Worm (Caenorhabditis elegans): ENCODE data around the gene fbxa-185.

The fbxa-185 gene

ce11 chrV:17347602-17348001 lies 16.2 kb downstream of the fbxa-185 start, which contains the start of gene skr-5:
Gene skr-5 (plus strand): TSS chrV:17347902.
- TF ChIP-seq lsy-2 (tag; optimal IDR thresholded peaks at IDR 0.05) (no peak), cnd-1 (tag; optimal IDR thresholded peaks at IDR 0.05) (no peak), zip-8 (tag; optimal IDR thresholded peaks at IDR 0.05) (no peak), pha-4 (tag; optimal IDR thresholded peaks at IDR 0.05) (no peak), mls-2 (tag; optimal IDR thresholded peaks at IDR 0.05) (no peak), snpc-4 (tag; optimal IDR thresholded peaks at IDR 0.05) (no peak), flh-1 (GFP tag; optimal IDR thresholded peaks at IDR 0.05) (no peak), bed-3 (GFP tag; optimal IDR thresholded peaks at IDR 0.05) (no peak), nhr-28 (tag; optimal IDR thresholded peaks at IDR 0.05) (no peak), drap-1 (GFP tag; optimal IDR thresholded peaks at IDR 0.05) (no peak), ces-1 (GFP tag; optimal IDR thresholded peaks at IDR 0.05) (no peak), hlh-1 (tag; optimal IDR thresholded peaks at IDR 0.05) (no peak), nhr-76 (tag; optimal IDR thresholded peaks at IDR 0.05) (no peak), lin-32 (GFP tag; optimal IDR thresholded peaks at IDR 0.05) (no peak), sem-2 (GFP tag; optimal IDR thresholded peaks at IDR 0.05) (no peak), unc-39 (tag; optimal IDR thresholded peaks at IDR 0.05) (no peak)

- TF ChIP-seq nhr-237 (tag; optimal IDR thresholded peaks at IDR 0.05) (no peak), blmp-1 (tag; optimal IDR thresholded peaks at IDR 0.05) (no peak), ham-2 (GFP tag; optimal IDR thresholded peaks at IDR 0.05) (no peak), ceh-39 (tag; optimal IDR thresholded peaks at IDR 0.05) (no peak), cnd-1 (tag; optimal IDR thresholded peaks at IDR 0.05) (no peak), snpc-4 (tag; optimal IDR thresholded peaks at IDR 0.05) (no peak), unc-120 (tag; optimal IDR thresholded peaks at IDR 0.05; ENCODE audit: poor library complexity, severe bottlenecking) (no peak), bed-3 (GFP tag; optimal IDR thresholded peaks at IDR 0.05) (no peak), sptf-1 (tag; optimal IDR thresholded peaks at IDR 0.05) (no peak), drap-1 (GFP tag; optimal IDR thresholded peaks at IDR 0.05) (no peak), zip-8 (tag; optimal IDR thresholded peaks at IDR 0.05) (no peak), M03D4.4 (tag; optimal IDR thresholded peaks at IDR 0.05) (no peak), nhr-76 (tag; optimal IDR thresholded peaks at IDR 0.05) (no peak), ces-1 (GFP tag; optimal IDR thresholded peaks at IDR 0.05) (no peak), unc-62 (GFP tag; optimal IDR thresholded peaks at IDR 0.05) (no peak)
Measured at ce11 chrV:17350093-17350492, 18.7 kb downstream of the fbxa-185 start, which contains the start of gene lsy-27. Gene lsy-27 (minus strand): TSS chrV:17350193.

ce11 chrV:17352827-17353373 lies 21.5 kb downstream of the fbxa-185 start, which contains the start of the genes fbxa-134 and F47H4.2:
Gene fbxa-134 (minus strand): TSS chrV:17352870.
Gene F47H4.2 (plus strand): TSS chrV:17353323.
- no peak for TF ChIP-seq unc-120 (tag; optimal IDR thresholded peaks at IDR 0.05; ENCODE audit: poor library complexity, severe bottlenecking)
- TF ChIP-seq mep-1 (tag; optimal IDR thresholded peaks at IDR 0.05), result no peak
- no peak for TF ChIP-seq nhr-237 (tag; optimal IDR thresholded peaks at IDR 0.05)
- no peak for TF ChIP-seq M03D4.4 (tag; optimal IDR thresholded peaks at IDR 0.05)
- no peak for TF ChIP-seq unc-39 (tag; optimal IDR thresholded peaks at IDR 0.05)
- no peak for TF ChIP-seq lin-32 (GFP tag; optimal IDR thresholded peaks at IDR 0.05)
- TF ChIP-seq sptf-1 (tag; optimal IDR thresholded peaks at IDR 0.05), result no peak
- no peak for TF ChIP-seq ceh-83 (GFP tag; optimal IDR thresholded peaks at IDR 0.05)
- TF ChIP-seq snpc-4 (tag; optimal IDR thresholded peaks at IDR 0.05), result no peak
- TF ChIP-seq nhr-28 (tag; optimal IDR thresholded peaks at IDR 0.05), result no peak
- no peak for TF ChIP-seq hlh-1 (tag; optimal IDR thresholded peaks at IDR 0.05)
- TF ChIP-seq nhr-12 (tag; optimal IDR thresholded peaks at IDR 0.05), result no peak
- no peak for TF ChIP-seq nhr-76 (tag; optimal IDR thresholded peaks at IDR 0.05)
- TF ChIP-seq mls-2 (tag; optimal IDR thresholded peaks at IDR 0.05), result no peak

- TF ChIP-seq mep-1 (tag; optimal IDR thresholded peaks at IDR 0.05) (no peak), lsy-2 (tag; optimal IDR thresholded peaks at IDR 0.05) (no peak), lin-32 (GFP tag; optimal IDR thresholded peaks at IDR 0.05) (no peak), zip-8 (tag; optimal IDR thresholded peaks at IDR 0.05) (no peak), nhr-28 (tag; optimal IDR thresholded peaks at IDR 0.05) (no peak), blmp-1 (tag; optimal IDR thresholded peaks at IDR 0.05) (no peak), snpc-4 (tag; optimal IDR thresholded peaks at IDR 0.05) (no peak), ztf-11 (tag; optimal IDR thresholded peaks at IDR 0.05) (no peak)
Measured at ce11 chrV:17376639-17377038, 45.2 kb downstream of the fbxa-185 start, which contains the start of gene Y20C6A.1. Gene Y20C6A.1 (minus strand): TSS chrV:17376745.

- TF ChIP-seq ceh-43 (GFP tag; optimal IDR thresholded peaks at IDR 0.05), result no peak
- no peak for TF ChIP-seq pha-4 (tag; optimal IDR thresholded peaks at IDR 0.05)
- peak; percentile 53 for TF ChIP-seq drap-1 (GFP tag; optimal IDR thresholded peaks at IDR 0.05)
Measured at ce11 chrV:17377140-17377539, 45.7 kb downstream of the fbxa-185 start, which contains the start of gene fbxb-7. Gene fbxb-7 (plus strand): TSS chrV:17377406.

All from whole organism, mixed stage, embryonic.